Fruit fly (Drosophila melanogaster) whole organism, embryonic: ENCODE measurements around the gene Ugt35A1.

Experiments used
- ATbp ChIP-seq: fragments of 200-800 bp; sonication (Bioruptor generic); optimal IDR thresholded peaks from 2 replicates; lab custom pipeline; 2017; ENCODE audit warnings: missing biosample characterization, mild to moderate bottlenecking, missing genetic modification characterization, missing genetic modification reagents
- Antp ChIP-seq: fragments of 200-800 bp; sonication (Bioruptor generic); optimal IDR thresholded peaks from 3 replicates; lab custom pipeline; 2016; ENCODE audit warnings: missing biosample characterization, missing genetic modification characterization
- CG10654 ChIP-seq: fragments of 200-800 bp; sonication (Bioruptor generic); optimal IDR thresholded peaks from 2 replicates; lab custom pipeline; 2016; ENCODE audit warnings: missing biosample characterization, missing genetic modification characterization
- CG1233 ChIP-seq: fragments of 200-800 bp; sonication (Bioruptor generic); optimal IDR thresholded peaks from 4 replicates; lab custom pipeline; 2018; ENCODE audit warnings: missing biosample characterization, mild to moderate bottlenecking, missing genetic modification characterization
- CG13775 ChIP-seq: fragments of 200-800 bp; sonication (Bioruptor generic); optimal IDR thresholded peaks from 3 replicates; lab custom pipeline; 2017; ENCODE audit warnings: missing biosample characterization, mild to moderate bottlenecking, missing genetic modification characterization
- CG13894 ChIP-seq: fragments of 200-800 bp; sonication (Bioruptor generic); optimal IDR thresholded peaks from 3 replicates; lab custom pipeline; 2018; ENCODE audit warnings: missing biosample characterization, mild to moderate bottlenecking, missing genetic modification characterization, moderate library complexity
- CG14014 ChIP-seq: fragments of 200-800 bp; sonication (Bioruptor generic); IDR thresholded peaks from 2 replicates; pipeline ENCODE4 v1.3.6; 2022; ENCODE audit warnings: missing biosample characterization, missing genetic modification characterization
- CG15514 ChIP-seq: fragments of 200-800 bp; sonication (Bioruptor generic); optimal IDR thresholded peaks from 3 replicates; lab custom pipeline; 2017; ENCODE audit warnings: missing biosample characterization, missing genetic modification characterization, mild to moderate bottlenecking, moderate library complexity, missing genetic modification reagents
- CG17359 ChIP-seq: fragments of 200-800 bp; sonication (Bioruptor generic); optimal IDR thresholded peaks from 3 replicates; lab custom pipeline; 2018; ENCODE audit warnings: missing biosample characterization, mild to moderate bottlenecking, missing genetic modification characterization, moderate library complexity
- CG17802 ChIP-seq: fragments of 200-800 bp; sonication (Bioruptor generic); optimal IDR thresholded peaks from 2 replicates; lab custom pipeline; 2018; ENCODE audit warnings: missing biosample characterization, mild to moderate bottlenecking, missing genetic modification characterization, moderate library complexity
- CG17829 ChIP-seq: fragments of 200-800 bp; optimal IDR thresholded peaks from 2 replicates; lab custom pipeline; 2019; ENCODE audit warnings: missing biosample characterization, mild to moderate bottlenecking, missing genetic modification characterization, moderate library complexity
- CG18011 ChIP-seq: fragments of 200-800 bp; sonication (Bioruptor generic); optimal IDR thresholded peaks from 2 replicates; lab custom pipeline; 2017; ENCODE audit warnings: missing biosample characterization, missing genetic modification characterization, mild to moderate bottlenecking, moderate library complexity, missing genotype
- CG18764 ChIP-seq: fragments of 200-800 bp; sonication (Bioruptor generic); optimal IDR thresholded peaks from 3 replicates; lab custom pipeline; 2016; ENCODE audit warnings: missing biosample characterization, missing genetic modification characterization
- CG30020 ChIP-seq: fragments of 200-800 bp; optimal IDR thresholded peaks from 2 replicates; lab custom pipeline; 2019; ENCODE audit warnings: missing biosample characterization, mild to moderate bottlenecking, missing genetic modification characterization, moderate library complexity
- CG33557 ChIP-seq: fragments of 200-800 bp; sonication (Bioruptor generic); optimal IDR thresholded peaks from 2 replicates; lab custom pipeline; 2019; ENCODE audit warnings: missing biosample characterization, mild to moderate bottlenecking, missing genetic modification characterization, moderate library complexity
- CG3838 ChIP-seq: fragments of 200-800 bp; sonication (Bioruptor generic); optimal IDR thresholded peaks from 3 replicates; lab custom pipeline; 2016; ENCODE audit warnings: missing biosample characterization, missing genetic modification characterization
- CG4282 ChIP-seq: fragments of 200-800 bp; sonication (Bioruptor generic); optimal IDR thresholded peaks from 2 replicates; lab custom pipeline; 2016; ENCODE audit warnings: missing biosample characterization, missing genetic modification characterization
- CG4360 ChIP-seq: fragments of 200-800 bp; sonication (Bioruptor generic); IDR thresholded peaks from 2 replicates; pipeline ENCODE4 v1.3.6; 2022; ENCODE audit warnings: missing biosample characterization, missing genetic modification characterization
- CG4730 ChIP-seq: fragments of 200-800 bp; sonication (Bioruptor generic); IDR thresholded peaks from 2 replicates; pipeline ENCODE4 v1.3.6; 2022; ENCODE audit warnings: missing biosample characterization, missing genetic modification characterization
- CG4854 ChIP-seq: fragments of 200-800 bp; sonication (Bioruptor generic); optimal IDR thresholded peaks from 2 replicates; lab custom pipeline; 2016; ENCODE audit warnings: missing biosample characterization, missing genetic modification characterization, inconsistent platforms
- CG6254 ChIP-seq: fragments of 200-800 bp; sonication (Bioruptor generic); optimal IDR thresholded peaks from 3 replicates; lab custom pipeline; 2017; ENCODE audit warnings: mild to moderate bottlenecking, missing biosample characterization, missing genetic modification reagents, missing genetic modification characterization
- CG6765 ChIP-seq: fragments of 200-800 bp; sonication (Bioruptor generic); optimal IDR thresholded peaks from 3 replicates; lab custom pipeline; 2017; ENCODE audit warnings: missing biosample characterization, mild to moderate bottlenecking, missing genetic modification characterization
- CG6791 ChIP-seq: fragments of 200-800 bp; sonication (Bioruptor generic); IDR thresholded peaks from 3 replicates; pipeline ENCODE4 v1.3.6; 2022; ENCODE audit warnings: missing biosample characterization, missing genetic modification characterization; ENCODE audit not compliant: partially characterized antibody
- CG6813 ChIP-seq: fragments of 200-800 bp; sonication (Bioruptor generic); optimal IDR thresholded peaks from 2 replicates; lab custom pipeline; 2017; ENCODE audit warnings: missing biosample characterization, missing genetic modification characterization, mild to moderate bottlenecking, moderate library complexity, missing genetic modification reagents
- CG7839 ChIP-seq: fragments of 200-800 bp; sonication (Bioruptor generic); optimal IDR thresholded peaks from 3 replicates; lab custom pipeline; 2018; ENCODE audit warnings: missing biosample characterization, mild to moderate bottlenecking, missing genetic modification characterization, moderate library complexity
- CG8281 ChIP-seq: fragments of 200-800 bp; sonication (Bioruptor generic); optimal IDR thresholded peaks from 2 replicates; lab custom pipeline; 2018; ENCODE audit warnings: missing biosample characterization, mild to moderate bottlenecking, missing genetic modification characterization, moderate library complexity
- CrebB ChIP-seq: fragments of 200-800 bp; sonication (Bioruptor generic); optimal IDR thresholded peaks from 3 replicates; lab custom pipeline; 2018; ENCODE audit warnings: missing biosample characterization, mild to moderate bottlenecking, missing genetic modification characterization
- Fer1 ChIP-seq: fragments of 200-800 bp; sonication (Bioruptor generic); optimal IDR thresholded peaks from 2 replicates; lab custom pipeline; 2017; ENCODE audit warnings: missing biosample characterization, mild to moderate bottlenecking, missing genetic modification characterization
- H2.0 ChIP-seq: fragments of 200-800 bp; sonication (Bioruptor generic); IDR thresholded peaks from 2 replicates; pipeline ENCODE4 v1.3.6; 2022; ENCODE audit warnings: missing biosample characterization, missing genetic modification characterization
- HLH3B ChIP-seq: fragments of 200-800 bp; sonication (Bioruptor generic); IDR thresholded peaks from 2 replicates; pipeline ENCODE4 v1.3.6; 2022; ENCODE audit warnings: missing biosample characterization, missing genetic modification characterization
- Nf-YB ChIP-seq: fragments of 200-800 bp; sonication (Bioruptor generic); optimal IDR thresholded peaks from 3 replicates; lab custom pipeline; 2019; ENCODE audit warnings: missing biosample characterization, mild to moderate bottlenecking, missing genetic modification characterization, moderate library complexity
- Rfx ChIP-seq: fragments of 200-800 bp; sonication (Bioruptor generic); IDR thresholded peaks from 2 replicates; pipeline ENCODE4 v1.3.6; 2022; ENCODE audit warnings: missing biosample characterization, missing genetic modification characterization
- Side ChIP-seq: fragments of 200-800 bp; sonication (Bioruptor generic); optimal IDR thresholded peaks from 2 replicates; lab custom pipeline; 2016; ENCODE audit warnings: missing biosample characterization, missing genetic modification characterization
- Six4 ChIP-seq: fragments of 200-800 bp; sonication (Bioruptor generic); optimal IDR thresholded peaks from 2 replicates; lab custom pipeline; 2016; ENCODE audit warnings: missing biosample characterization, missing genetic modification characterization
- Sox102F ChIP-seq: fragments of 200-800 bp; sonication (Bioruptor generic); optimal IDR thresholded peaks from 2 replicates; lab custom pipeline; 2018; ENCODE audit warnings: missing biosample characterization, mild to moderate bottlenecking, missing genetic modification characterization, moderate library complexity
- Spps ChIP-seq: fragments of 200-800 bp; sonication (Bioruptor generic); optimal IDR thresholded peaks from 2 replicates; lab custom pipeline; 2018; ENCODE audit warnings: missing biosample characterization, mild to moderate bottlenecking, missing genetic modification characterization
- Tbp ChIP-seq: fragments of >200 bp; optimal IDR thresholded peaks from 2 replicates; lab custom pipeline; 2018; ENCODE audit warnings: missing biosample characterization, missing genetic modification characterization
- amos ChIP-seq: fragments of 200-800 bp; sonication (Bioruptor generic); IDR thresholded peaks from 2 replicates; pipeline ENCODE4 v1.3.6; 2022; ENCODE audit warnings: missing biosample characterization, missing genetic modification characterization; ENCODE audit not compliant: partially characterized antibody
- chm ChIP-seq: fragments of 200-800 bp; sonication (Bioruptor generic); IDR thresholded peaks from 2 replicates; pipeline ENCODE4 v1.3.6; 2022; ENCODE audit warnings: missing biosample characterization, missing genetic modification characterization
- crc ChIP-seq: fragments of 200-800 bp; sonication (Bioruptor generic); optimal IDR thresholded peaks from 2 replicates; lab custom pipeline; 2016; ENCODE audit warnings: missing biosample characterization, missing genetic modification characterization
- dan ChIP-seq: fragments of 200-800 bp; sonication (Bioruptor generic); IDR thresholded peaks from 2 replicates; pipeline ENCODE4 v1.3.6; 2022; ENCODE audit warnings: missing biosample characterization, missing genetic modification characterization
- esg ChIP-seq: fragments of 200-800 bp; sonication (Bioruptor generic); conservative IDR thresholded peaks from 2 replicates; pipeline ENCODE4 v1.3.6; 2022; ENCODE audit warnings: missing biosample characterization, missing genetic modification characterization
- gce ChIP-seq: fragments of 200-800 bp; sonication (Bioruptor generic); IDR thresholded peaks from 3 replicates; pipeline ENCODE4 v1.3.6; 2022; ENCODE audit warnings: missing biosample characterization, missing genetic modification characterization
- grau ChIP-seq: fragments of 200-800 bp; optimal IDR thresholded peaks from 3 replicates; lab custom pipeline; 2019; ENCODE audit warnings: missing biosample characterization, mild to moderate bottlenecking, missing genetic modification characterization, moderate library complexity
- hb ChIP-seq: fragments of 200-800 bp; sonication (Bioruptor generic); IDR thresholded peaks from 3 replicates; pipeline ENCODE4 v1.3.6; 2022; ENCODE audit warnings: missing biosample characterization, missing genetic modification characterization; ENCODE audit not compliant: partially characterized antibody
- nau ChIP-seq: fragments of 200-800 bp; sonication (Bioruptor generic); optimal IDR thresholded peaks from 3 replicates; lab custom pipeline; 2017; ENCODE audit warnings: missing biosample characterization, mild to moderate bottlenecking, missing genetic modification characterization, missing genetic modification reagents
- prd ChIP-seq, 3 experiments: fragments of >200 bp in 2 of 3; fragments of 200-800 bp in 1 of 3; sonication (Bioruptor generic) in 1 of 3; optimal IDR thresholded peaks in 2 of 3; IDR thresholded peaks in 1 of 3; 2 replicates in 2 of 3; 3 replicates in 1 of 3; pipeline versions ENCODE4 v1.3.6 to Lab custom; 2017 to 2022; ENCODE audit warnings: missing biosample characterization in 1 of 3, missing genetic modification characterization in 1 of 3
- repo ChIP-seq: fragments of 200-800 bp; sonication (Bioruptor generic); optimal IDR thresholded peaks from 2 replicates; lab custom pipeline; 2016; ENCODE audit warnings: missing biosample characterization, missing genetic modification characterization
- seq ChIP-seq: fragments of 200-800 bp; sonication (Bioruptor generic); IDR thresholded peaks from 2 replicates; pipeline ENCODE4 v1.3.6; 2022; ENCODE audit warnings: missing biosample characterization, missing genetic modification characterization
- stwl ChIP-seq: fragments of 200-800 bp; sonication (Bioruptor generic); optimal IDR thresholded peaks from 3 replicates; lab custom pipeline; 2018; ENCODE audit warnings: missing biosample characterization, mild to moderate bottlenecking, missing genetic modification characterization, moderate library complexity
- ttk ChIP-seq: fragments of 200-800 bp; sonication (Bioruptor generic); IDR thresholded peaks from 2 replicates; pipeline ENCODE4 v2.1.2; 2022; ENCODE audit warnings: missing biosample characterization, missing genetic modification characterization

Ugt35A1 gene

DNA sequence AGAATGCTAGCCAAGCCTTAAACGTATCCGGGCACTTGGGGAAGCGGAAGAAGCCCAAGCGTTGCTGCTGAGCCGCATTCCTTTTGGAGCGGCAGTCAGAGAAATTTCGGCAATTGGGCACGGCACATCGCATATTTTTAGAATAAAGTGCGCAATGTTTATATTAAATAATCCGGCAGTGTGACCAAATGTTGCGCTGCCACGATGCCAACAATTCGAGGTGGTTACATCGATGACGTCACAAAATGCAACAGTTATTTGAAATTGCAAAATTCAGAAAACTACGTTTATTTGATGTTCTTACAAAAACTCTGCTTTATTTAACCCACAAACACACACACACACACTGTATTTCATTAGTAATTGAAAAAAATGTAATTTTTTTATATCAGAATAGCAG is 47.4 kb upstream of the Ugt35A1 start, which contains the start of gene CG6689 (continued):
- TF ChIP-seq esg (no peak), HLH3B (GFP tag; lab: Robert Waterston, UW) (no peak), Six4 (GFP tag; lab: Kevin White, UChicago) (no peak), CG6813 (GFP tag; lab: Kevin White, UChicago) (no peak), ttk (GFP tag; lab: Robert Waterston, UW) (no peak), CG4282 (no peak), CG13775 (GFP tag; lab: Kevin White, UChicago) (peak; percentile 26), Tbp (GFP tag; lab: Kevin White, UChicago) (no peak), CG15514 (GFP tag; lab: Kevin White, UChicago) (peak; percentile 33), CG1233 (GFP tag; lab: Kevin White, UChicago) (no peak), Fer1 (GFP tag; lab: Kevin White, UChicago) (no peak), CG18011 (GFP tag; lab: Kevin White, UChicago) (no peak), grau (tag; lab: Kevin White, UChicago) (peak; percentile 25), hb (GFP tag; lab: Robert Waterston, UW) (no peak), Rfx (GFP tag; lab: Robert Waterston, UW) (0 out of 2 replicates have a peak, but pooled peaks have one; percentile 24), CG10654 (GFP tag; lab: Kevin White, UChicago) (no peak), CG4360 (GFP tag; lab: Robert Waterston, UW) (no peak), CG3838 (GFP tag; lab: Kevin White, UChicago) (no peak), CG30020 (tag; lab: Kevin White, UChicago) (peak; percentile 28), repo (GFP tag; lab: Kevin White, UChicago) (no peak), CG17829 (tag; lab: Kevin White, UChicago) (no peak), Spps (tag; lab: Kevin White, UChicago) (no peak), CG13894 (tag; lab: Kevin White, UChicago) (no peak), CG17802 (tag; lab: Kevin White, UChicago) (no peak), CG8281 (no peak), CG4730 (GFP tag; lab: Robert Waterston, UW) (no peak), CG17359 (tag; lab: Kevin White, UChicago) (no peak), crc (GFP tag; lab: Kevin White, UChicago) (no peak), CG6791 (no peak), prd (optimal IDR thresholded peaks at IDR 0.05; lab: Kevin White, UChicago) (no peak), prd (GFP tag; IDR thresholded peaks at IDR 0.05; lab: Robert Waterston, UW) (no peak), chm (no peak), CrebB (tag; lab: Kevin White, UChicago) (peak; percentile 8), Sox102F (GFP tag; lab: Kevin White, UChicago) (no peak), CG18764 (GFP tag; lab: Kevin White, UChicago) (no peak), amos (GFP tag; lab: Robert Waterston, UW) (no peak), CG6765 (GFP tag; lab: Kevin White, UChicago) (no peak), ATbp (GFP tag; lab: Kevin White, UChicago) (no peak), dan (GFP tag; lab: Robert Waterston, UW) (no peak), H2.0 (GFP tag; lab: Robert Waterston, UW) (no peak), nau (GFP tag; lab: Kevin White, UChicago) (no peak), Side (no peak), seq (GFP tag; lab: Robert Waterston, UW) (no peak), CG6254 (GFP tag; lab: Kevin White, UChicago) (no peak), stwl (tag; lab: Kevin White, UChicago) (peak; percentile 40), CG4854 (GFP tag; lab: Kevin White, UChicago) (peak; percentile 1), Antp (GFP tag; lab: Kevin White, UChicago) (no peak), gce (no peak), CG33557 (no peak), Nf-YB (GFP tag; lab: Kevin White, UChicago) (no peak), CG14014 (GFP tag; lab: Robert Waterston, UW) (no peak), CG7839 (tag; lab: Kevin White, UChicago) (no peak)
